Fruit fly (Drosophila melanogaster) whole organism: ENCODE measurements around the gene rgn.

Source experiments
- CG8478 ChIP-seq: fragments of >200 bp; optimal IDR thresholded peaks from 2 replicates; lab custom pipeline; 2018; ENCODE audit warnings: inconsistent platforms
- Dll ChIP-seq: fragments of >200 bp; optimal IDR thresholded peaks from 2 replicates; lab custom pipeline; 2017
- EcR ChIP-seq, 2 experiments: fragments of >200 bp; optimal IDR thresholded peaks; 2 replicates each; lab custom pipeline; 2017; ENCODE audit warnings: missing biosample characterization in 2 of 2, missing genetic modification characterization in 2 of 2, missing genetic modification reagents in 2 of 2
- psq ChIP-seq: fragments of >200 bp; optimal IDR thresholded peaks from 2 replicates; lab custom pipeline; 2017

DNA sequence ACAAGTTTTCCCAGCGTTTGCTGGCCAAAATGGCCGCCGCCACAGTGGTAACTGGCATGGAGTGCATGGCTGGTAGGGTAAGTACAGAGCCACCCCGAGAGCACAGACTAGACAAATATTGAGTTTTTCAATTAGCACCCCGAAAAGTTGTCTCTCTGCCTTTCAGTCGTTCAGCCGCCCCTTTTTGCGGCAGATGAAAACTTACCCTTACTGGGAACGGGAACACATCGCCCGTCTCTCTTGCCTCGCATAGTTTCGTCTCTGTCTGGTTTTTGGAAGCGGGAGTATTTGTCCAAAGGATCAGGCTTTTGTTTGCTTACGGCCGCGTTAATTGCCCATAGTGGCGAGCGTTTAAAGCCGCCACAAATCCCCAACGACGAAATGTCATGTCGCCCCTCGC, 76.4 kb downstream of the rgn start:
- no peak for TF ChIP-seq psq (lab: Kevin White, UChicago)
- TF ChIP-seq CG8478 (lab: Kevin White, UChicago), result no peak
- TF ChIP-seq Dll (lab: Kevin White, UChicago), result no peak
- no peak for TF ChIP-seq EcR (GFP tag; optimal IDR thresholded peaks at IDR 0.05; lab: Kevin White, UChicago)
